Worm (Caenorhabditis elegans) whole organism, L3 larva: Measurements from ENCODE around the gene sdz-6.

Experiments
- R02D3.7 ChIP-seq: fragments of 150-350 bp; optimal IDR thresholded peaks from 2 replicates; lab custom pipeline; 2014; ENCODE audit warnings: missing biosample characterization, missing genetic modification characterization
- ZK546.5 ChIP-seq: sonication (generic microtip); optimal IDR thresholded peaks from 2 replicates; lab custom pipeline; 2017; ENCODE audit warnings: missing biosample characterization, missing genetic modification characterization
- aly-2 ChIP-seq: fragments of 150-350 bp; optimal IDR thresholded peaks from 2 replicates; lab custom pipeline; 2014; ENCODE audit warnings: missing biosample characterization, missing genetic modification characterization
- ama-1 ChIP-seq: fragments of 150-350 bp; optimal IDR thresholded peaks from 2 replicates; lab custom pipeline; 2018
- ceh-28 ChIP-seq: fragments of 150-350 bp; optimal IDR thresholded peaks from 2 replicates; lab custom pipeline; 2014; ENCODE audit warnings: missing biosample characterization, missing genetic modification reagents, missing genetic modification characterization
- ceh-82 ChIP-seq: fragments of 150-350 bp; optimal IDR thresholded peaks from 2 replicates; lab custom pipeline; 2014; ENCODE audit warnings: missing biosample characterization, missing genetic modification characterization
- ceh-9 ChIP-seq: sonication (generic microtip); optimal IDR thresholded peaks from 2 replicates; lab custom pipeline; 2018; ENCODE audit warnings: missing biosample characterization, missing genetic modification characterization
- egl-27 ChIP-seq: sonication (generic microtip); optimal IDR thresholded peaks from 4 replicates; lab custom pipeline; 2017; ENCODE audit warnings: missing biosample characterization, missing genetic modification reagents, missing genetic modification characterization
- elt-1 ChIP-seq: fragments of 150-350 bp; optimal IDR thresholded peaks from 2 replicates; lab custom pipeline; 2014; ENCODE audit warnings: missing biosample characterization, missing genetic modification characterization
- elt-2 ChIP-seq: sonication (generic microtip); optimal IDR thresholded peaks from 2 replicates; lab custom pipeline; 2016; ENCODE audit warnings: missing genetic modification reagents, mild to moderate bottlenecking, missing genetic modification characterization, missing compliant biosample characterization
- elt-3 ChIP-seq, 3 experiments: fragments of 150-350 bp in 1 of 3; sonication (generic microtip) in 2 of 3; optimal IDR thresholded peaks; 2 replicates in 2 of 3; 4 replicates in 1 of 3; lab custom pipeline; 2014 to 2017; ENCODE audit warnings: missing biosample characterization in 3 of 3, missing genetic modification characterization in 3 of 3
- eor-1 ChIP-seq, 2 experiments: fragments of 150-350 bp; optimal IDR thresholded peaks; 2 replicates each; lab custom pipeline; 2014 to 2018; ENCODE audit warnings: missing biosample characterization in 2 of 2, missing genetic modification characterization in 2 of 2
- fkh-10 ChIP-seq: sonication (generic microtip); optimal IDR thresholded peaks from 2 replicates; lab custom pipeline; 2017; ENCODE audit warnings: missing biosample characterization, missing genetic modification reagents, missing genetic modification characterization
- fkh-2 ChIP-seq: fragments of 150-350 bp; optimal IDR thresholded peaks from 2 replicates; lab custom pipeline; 2014; ENCODE audit warnings: missing biosample characterization, missing genetic modification reagents, missing genetic modification characterization
- fos-1 ChIP-seq: fragments of 150-350 bp; optimal IDR thresholded peaks from 2 replicates; lab custom pipeline; 2014; ENCODE audit warnings: missing biosample characterization, missing genetic modification characterization
- hmg-11 ChIP-seq: sonication (generic microtip); optimal IDR thresholded peaks from 2 replicates; lab custom pipeline; 2016; ENCODE audit warnings: missing genetic modification characterization, missing compliant biosample characterization
- lin-39 ChIP-seq: fragments of 150-350 bp; optimal IDR thresholded peaks from 2 replicates; lab custom pipeline; 2018; ENCODE audit warnings: missing biosample characterization, missing genetic modification reagents, missing genetic modification characterization
- mdl-1 ChIP-seq: fragments of 150-350 bp; optimal IDR thresholded peaks from 2 replicates; lab custom pipeline; 2014; ENCODE audit warnings: missing biosample characterization, missing genetic modification characterization
- mml-1 ChIP-seq: fragments of 150-350 bp; sonication (generic microtip); optimal IDR thresholded peaks from 3 replicates; lab custom pipeline; 2014; ENCODE audit warnings: missing biosample characterization, missing genetic modification characterization
- nfya-1 ChIP-seq: sonication (generic microtip); optimal IDR thresholded peaks from 2 replicates; lab custom pipeline; 2017; ENCODE audit warnings: missing genetic modification characterization, mild to moderate bottlenecking, missing compliant biosample characterization, antibody characterized with exemption, moderate library complexity; ENCODE audit not compliant: insufficient read depth
- nhr-12 ChIP-seq: fragments of 150-350 bp; optimal IDR thresholded peaks from 2 replicates; lab custom pipeline; 2014; ENCODE audit warnings: missing biosample characterization, missing genetic modification characterization
- nhr-237 ChIP-seq: fragments of 150-350 bp; optimal IDR thresholded peaks from 2 replicates; lab custom pipeline; 2014; ENCODE audit warnings: missing biosample characterization, missing genetic modification characterization
- nhr-25 ChIP-seq: sonication (generic microtip); optimal IDR thresholded peaks from 2 replicates; lab custom pipeline; 2017; ENCODE audit warnings: missing biosample characterization, missing genetic modification characterization
- nhr-28 ChIP-seq: fragments of 150-350 bp; optimal IDR thresholded peaks from 2 replicates; lab custom pipeline; 2014; ENCODE audit warnings: missing biosample characterization, missing genetic modification characterization
- nhr-43 ChIP-seq: sonication (generic microtip); optimal IDR thresholded peaks from 2 replicates; lab custom pipeline; 2016; ENCODE audit warnings: mild to moderate bottlenecking, missing genetic modification characterization, missing compliant biosample characterization; ENCODE audit not compliant: poor library complexity, severe bottlenecking
- nhr-67 ChIP-seq: fragments of 150-350 bp; optimal IDR thresholded peaks from 2 replicates; lab custom pipeline; 2014; ENCODE audit warnings: missing biosample characterization, missing genetic modification characterization
- nhr-77 ChIP-seq: fragments of 150-350 bp; optimal IDR thresholded peaks from 2 replicates; lab custom pipeline; 2014; ENCODE audit warnings: missing biosample characterization, missing genetic modification characterization
- pqm-1 ChIP-seq: fragments of 150-350 bp; optimal IDR thresholded peaks from 2 replicates; lab custom pipeline; 2017; ENCODE audit warnings: missing biosample characterization, missing genetic modification characterization, inconsistent platforms
- skn-1 ChIP-seq: fragments of 150-350 bp; optimal IDR thresholded peaks from 2 replicates; lab custom pipeline; 2014; ENCODE audit warnings: missing biosample characterization, missing genetic modification characterization
- snpc-4 ChIP-seq: fragments of 150-350 bp; optimal IDR thresholded peaks from 2 replicates; lab custom pipeline; 2014; ENCODE audit warnings: missing biosample characterization, missing genetic modification characterization
- tbx-2 ChIP-seq: sonication (generic microtip); optimal IDR thresholded peaks from 2 replicates; lab custom pipeline; 2016; ENCODE audit warnings: mild to moderate bottlenecking, missing genetic modification characterization, missing compliant biosample characterization
- unc-39 ChIP-seq: sonication (generic microtip); optimal IDR thresholded peaks from 4 replicates; lab custom pipeline; 2017; ENCODE audit warnings: missing biosample characterization, missing genetic modification characterization
- unc-62 ChIP-seq: fragments of 150-350 bp; sonication (generic microtip); optimal IDR thresholded peaks from 4 replicates; lab custom pipeline; 2014; ENCODE audit warnings: missing biosample characterization, missing genetic modification reagents, missing genetic modification characterization
- ztf-4 ChIP-seq: fragments of 150-350 bp; optimal IDR thresholded peaks from 2 replicates; lab custom pipeline; 2014; ENCODE audit warnings: missing biosample characterization, missing genetic modification characterization

sdz-6 gene

ce11 chrV:19293025-19293424, 27.4 kb upstream of the sdz-6 start, which contains the start of gene F55C9.5:
Gene F55C9.5 (minus strand): TSS chrV:19293125.
- TF ChIP-seq nhr-28 (tag; lab: Kevin White, UChicago): no peak
- TF ChIP-seq nhr-237: no peak
- no peak for TF ChIP-seq unc-62 (GFP tag; lab: Kevin White, UChicago)
- no peak for TF ChIP-seq skn-1 (tag; lab: Kevin White, UChicago)
- TF ChIP-seq eor-1 (tag; optimal IDR thresholded peaks at IDR 0.05; lab: Kevin White, UChicago): no peak
- TF ChIP-seq nhr-43 (tag; lab: Kevin White, UChicago): no peak
- no peak for TF ChIP-seq lin-39 (tag; lab: Kevin White, UChicago)
- TF ChIP-seq nhr-67 (tag; lab: Kevin White, UChicago): no peak
- TF ChIP-seq R02D3.7 (tag; lab: Kevin White, UChicago): no peak
- no peak for TF ChIP-seq ceh-28 (tag; lab: Kevin White, UChicago)
- TF ChIP-seq ztf-4: no peak

- TF ChIP-seq ZK546.5 (tag; lab: Kevin White, UChicago) (no peak), unc-62 (GFP tag; lab: Kevin White, UChicago) (no peak), mdl-1 (tag; lab: Kevin White, UChicago) (no peak), ceh-9 (no peak), skn-1 (tag; lab: Kevin White, UChicago) (no peak), mml-1 (tag; lab: Kevin White, UChicago) (no peak), tbx-2 (no peak), elt-1 (no peak), R02D3.7 (tag; lab: Kevin White, UChicago) (no peak), nhr-25 (tag; lab: Kevin White, UChicago) (no peak), fkh-2 (no peak)
- TF ChIP-seq, all 47 proteins: peak for 0
Observed at ce11 chrV:19296723-19297122, 23.7 kb upstream of the sdz-6 start, which contains the start of gene F55C9.6. Gene F55C9.6 (minus strand): TSS chrV:19296823.

ce11 chrV:19297510-19297909, 22.9 kb upstream of the sdz-6 start, which contains the start of gene fbxb-60:
Gene fbxb-60 (plus strand): TSS chrV:19297810.
- TF ChIP-seq nhr-237: no peak

ce11 chrV:19299262-19299661, 21.2 kb upstream of the sdz-6 start, which contains the start of gene F55C9.14:
Gene F55C9.14 (plus strand): TSS chrV:19299562.
- no peak for TF ChIP-seq ama-1 (lab: Kevin White, UChicago)
- no peak for TF ChIP-seq egl-27 (tag; lab: Kevin White, UChicago)
- TF ChIP-seq nfya-1 (tag; lab: Kevin White, UChicago): no peak
- no peak for TF ChIP-seq ztf-4
- TF ChIP-seq elt-2 (tag; lab: Kevin White, UChicago): no peak
- TF ChIP-seq ceh-82: no peak
- no peak for TF ChIP-seq fkh-2
- no peak for TF ChIP-seq nhr-12 (tag; lab: Kevin White, UChicago)
- no peak for TF ChIP-seq mml-1 (tag; lab: Kevin White, UChicago)
- TF ChIP-seq ceh-28 (tag; lab: Kevin White, UChicago): no peak
- no peak for TF ChIP-seq nhr-77 (tag; lab: Kevin White, UChicago)
- TF ChIP-seq lin-39 (tag; lab: Kevin White, UChicago): no peak
- TF ChIP-seq hmg-11 (tag; lab: Kevin White, UChicago): no peak
- TF ChIP-seq pqm-1 (tag; lab: Kevin White, UChicago): no peak
- no peak for TF ChIP-seq snpc-4

- TF ChIP-seq nhr-12 (tag; lab: Kevin White, UChicago) (no peak), ama-1 (lab: Kevin White, UChicago) (no peak), elt-3 (tag; optimal IDR thresholded peaks at IDR 0.05; lab: Kevin White, UChicago) (no peak), eor-1 (tag; optimal IDR thresholded peaks at IDR 0.05; lab: Kevin White, UChicago) (no peak), elt-1 (no peak), fos-1 (no peak), nhr-237 (no peak), unc-39 (tag; lab: Kevin White, UChicago) (no peak), nfya-1 (tag; lab: Kevin White, UChicago) (no peak), fkh-10 (GFP tag; lab: Kevin White, UChicago) (no peak), snpc-4 (no peak), mdl-1 (tag; lab: Kevin White, UChicago) (no peak), aly-2 (no peak)
- TF ChIP-seq, all 47 proteins: peak for 0
Observed at ce11 chrV:19301934-19302333, 18.5 kb upstream of the sdz-6 start, which contains the start of gene fbxb-62. Gene fbxb-62 (minus strand): TSS chrV:19302034.
